Worm (Caenorhabditis elegans): ENCODE data around the gene Y56A3A.31.

DNA sequence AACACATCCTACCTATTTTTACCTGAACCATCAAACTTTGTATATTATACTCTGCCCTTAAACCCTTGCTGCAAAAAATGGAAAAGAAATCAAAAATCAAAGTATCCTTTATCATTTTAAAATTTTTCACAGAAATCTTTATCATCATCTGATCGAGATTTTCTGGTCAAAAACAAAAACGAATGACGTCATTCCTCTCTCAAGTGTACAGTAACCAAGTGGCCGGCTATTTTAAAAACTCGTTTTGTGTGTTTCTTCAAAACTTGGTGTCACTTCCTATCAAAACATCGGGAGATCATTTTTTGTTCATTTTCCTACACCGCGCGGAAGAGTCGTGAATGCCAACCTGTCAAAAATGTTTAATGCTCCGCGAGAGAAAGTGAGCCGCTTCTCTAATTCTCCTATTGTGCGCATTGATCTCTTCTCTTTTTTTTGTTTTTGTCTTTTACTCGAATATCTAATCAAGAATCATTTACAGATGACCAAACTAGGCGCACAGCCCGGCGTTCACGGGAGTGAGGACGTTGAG, 45.9 kb downstream of the Y56A3A.31 start, which contains the start of gene brp-1:
- TF ChIP-seq hmg-4 (GFP tag; optimal IDR thresholded peaks at IDR 0.05) (no peak), tra-4 (tag; optimal IDR thresholded peaks at IDR 0.05) (no peak), hnd-1 (tag; optimal IDR thresholded peaks at IDR 0.05) (no peak), tbx-37 (GFP tag; conservative IDR thresholded peaks at IDR 0.05) (no peak)

Data from whole organism, early embryonic.